Fruit fly (Drosophila melanogaster) whole organism, embryonic: ENCODE data around the gene Nup98-96.
A peak's percentile ranks its signal among the peaks of the same experiment; 100 is the strongest.

ENCODE experiments used
- Atf6 ChIP-seq: fragments of 200-800 bp; sonication (Bioruptor generic); IDR thresholded peaks from 2 replicates; pipeline ENCODE4 v1.3.6; 2022; ENCODE audit warnings: missing biosample characterization, missing genetic modification characterization
- B-H1 ChIP-seq: fragments of 200-800 bp; sonication (Bioruptor generic); IDR thresholded peaks from 3 replicates; pipeline ENCODE4 v1.3.6; 2022; ENCODE audit warnings: missing biosample characterization, missing genetic modification characterization
- CG10543 ChIP-seq: fragments of 200-800 bp; sonication (Bioruptor generic); optimal IDR thresholded peaks from 3 replicates; lab custom pipeline; 2017; ENCODE audit warnings: missing biosample characterization, mild to moderate bottlenecking, missing genetic modification characterization, moderate library complexity
- CG15073 ChIP-seq: fragments of 200-800 bp; sonication (Bioruptor generic); optimal IDR thresholded peaks from 2 replicates; lab custom pipeline; 2016; ENCODE audit warnings: missing biosample characterization, missing genetic modification characterization
- CG17186 ChIP-seq: fragments of 200-800 bp; sonication (Bioruptor generic); optimal IDR thresholded peaks from 3 replicates; lab custom pipeline; 2017; ENCODE audit warnings: missing biosample characterization, missing genetic modification reagents, missing genetic modification characterization
- CG17361 ChIP-seq: fragments of 200-800 bp; sonication (Bioruptor generic); IDR thresholded peaks from 3 replicates; pipeline ENCODE4 v1.3.6; 2022; ENCODE audit warnings: missing biosample characterization, missing genetic modification characterization
- CG18262 ChIP-seq: fragments of 200-800 bp; optimal IDR thresholded peaks from 3 replicates; lab custom pipeline; 2019; ENCODE audit warnings: missing biosample characterization, mild to moderate bottlenecking, missing genetic modification characterization, moderate library complexity
- CG1832 ChIP-seq: fragments of 200-800 bp; sonication (Bioruptor generic); optimal IDR thresholded peaks from 2 replicates; lab custom pipeline; 2017; ENCODE audit warnings: missing biosample characterization, mild to moderate bottlenecking, missing genetic modification characterization, inconsistent platforms
- CG30431 ChIP-seq: fragments of 200-800 bp; sonication (Bioruptor generic); optimal IDR thresholded peaks from 2 replicates; lab custom pipeline; 2017; ENCODE audit warnings: missing biosample characterization, missing genetic modification characterization
- CG34422 ChIP-seq: fragments of 200-800 bp; sonication (Bioruptor generic); IDR thresholded peaks from 3 replicates; pipeline ENCODE4 v1.3.6; 2022; ENCODE audit warnings: missing biosample characterization, missing genetic modification characterization
- CG3995 ChIP-seq: fragments of 200-800 bp; sonication (Bioruptor generic); optimal IDR thresholded peaks from 3 replicates; lab custom pipeline; 2016; ENCODE audit warnings: missing biosample characterization, missing genetic modification characterization
- CG4282 ChIP-seq: fragments of 200-800 bp; sonication (Bioruptor generic); optimal IDR thresholded peaks from 2 replicates; lab custom pipeline; 2016; ENCODE audit warnings: missing biosample characterization, missing genetic modification characterization
- CG4404 ChIP-seq: fragments of 200-800 bp; sonication (Bioruptor generic); IDR thresholded peaks from 2 replicates; pipeline ENCODE4 v1.3.6; 2022; ENCODE audit warnings: missing biosample characterization, missing genetic modification characterization
- CG5180 ChIP-seq: fragments of 200-800 bp; sonication (Bioruptor generic); optimal IDR thresholded peaks from 3 replicates; lab custom pipeline; 2017; ENCODE audit warnings: missing biosample characterization, missing genetic modification characterization, mild to moderate bottlenecking, moderate library complexity, missing genetic modification reagents
- CG6654 ChIP-seq: fragments of 200-800 bp; sonication (Bioruptor generic); optimal IDR thresholded peaks from 2 replicates; lab custom pipeline; 2017; ENCODE audit warnings: missing biosample characterization, mild to moderate bottlenecking, missing genetic modification characterization
- CG6813 ChIP-seq: fragments of 200-800 bp; sonication (Bioruptor generic); optimal IDR thresholded peaks from 2 replicates; lab custom pipeline; 2017; ENCODE audit warnings: missing biosample characterization, missing genetic modification characterization, mild to moderate bottlenecking, moderate library complexity, missing genetic modification reagents
- CG8290 ChIP-seq, 3 experiments: fragments of 200-800 bp; sonication (Bioruptor generic); optimal IDR thresholded peaks; 2 replicates each; lab custom pipeline; 2016 to 2019; ENCODE audit warnings: missing biosample characterization in 3 of 3, missing genetic modification characterization in 3 of 3, mild to moderate bottlenecking in 2 of 3, moderate library complexity in 1 of 3
- CTCF ChIP-seq: fragments of 200-800 bp; sonication (Bioruptor generic); optimal IDR thresholded peaks from 2 replicates; lab custom pipeline; 2017; ENCODE audit warnings: missing biosample characterization, mild to moderate bottlenecking, missing genetic modification characterization, moderate library complexity
- Chrac-16 ChIP-seq: fragments of 200-800 bp; sonication (Bioruptor generic); optimal IDR thresholded peaks from 3 replicates; lab custom pipeline; 2016; ENCODE audit warnings: missing biosample characterization, missing genetic modification characterization
- Eip74EF ChIP-seq, 2 experiments: fragments of 200-800 bp in 1 of 2; fragments of >200 bp in 1 of 2; sonication (Bioruptor generic) in 1 of 2; optimal IDR thresholded peaks; 2 replicates each; lab custom pipeline; 2017 to 2019; ENCODE audit warnings: missing biosample characterization in 2 of 2, missing genetic modification characterization in 2 of 2, mild to moderate bottlenecking in 1 of 2, moderate library complexity in 1 of 2
- Hey ChIP-seq: fragments of 200-800 bp; sonication (Bioruptor generic); optimal IDR thresholded peaks from 3 replicates; lab custom pipeline; 2018; ENCODE audit warnings: missing biosample characterization, mild to moderate bottlenecking, missing genetic modification characterization
- Hr39 ChIP-seq: fragments of >200 bp; optimal IDR thresholded peaks from 2 replicates; lab custom pipeline; 2017
- Mes4 ChIP-seq: fragments of 200-800 bp; sonication (Bioruptor generic); optimal IDR thresholded peaks from 2 replicates; lab custom pipeline; 2016; ENCODE audit warnings: missing biosample characterization, missing genetic modification characterization
- Nf-YC ChIP-seq: fragments of 200-800 bp; optimal IDR thresholded peaks from 3 replicates; lab custom pipeline; 2019; ENCODE audit warnings: missing biosample characterization, mild to moderate bottlenecking, missing genetic modification characterization, moderate library complexity
- Stat92E ChIP-seq, 3 experiments: fragments of >200 bp in 2 of 3; fragments of 200-800 bp in 1 of 3; sonication (Bioruptor generic) in 1 of 3; optimal IDR thresholded peaks; 2 replicates each; lab custom pipeline; 2017 to 2019; ENCODE audit warnings: missing biosample characterization in 3 of 3, missing genetic modification characterization in 3 of 3, mild to moderate bottlenecking in 1 of 3, moderate library complexity in 1 of 3
- Usf ChIP-seq: fragments of 200-800 bp; sonication (Bioruptor generic); optimal IDR thresholded peaks from 2 replicates; lab custom pipeline; 2017; ENCODE audit warnings: missing genotype, missing biosample characterization, missing genetic modification characterization
- Vsx1 ChIP-seq: fragments of 200-800 bp; sonication (Bioruptor generic); optimal IDR thresholded peaks from 2 replicates; lab custom pipeline; 2017; ENCODE audit warnings: missing biosample characterization, mild to moderate bottlenecking, missing genetic modification characterization, missing genetic modification reagents
- amos ChIP-seq: fragments of 200-800 bp; sonication (Bioruptor generic); IDR thresholded peaks from 2 replicates; pipeline ENCODE4 v1.3.6; 2022; ENCODE audit warnings: missing biosample characterization, missing genetic modification characterization; ENCODE audit not compliant: partially characterized antibody
- az2 ChIP-seq: fragments of 200-800 bp; sonication (Bioruptor generic); optimal IDR thresholded peaks from 3 replicates; lab custom pipeline; 2016; ENCODE audit warnings: missing biosample characterization, missing genetic modification characterization
- bab2 ChIP-seq: fragments of 200-800 bp; sonication (Bioruptor generic); optimal IDR thresholded peaks from 2 replicates; lab custom pipeline; 2016; ENCODE audit warnings: missing biosample characterization, missing genetic modification characterization
- bcd ChIP-seq: fragments of 200-800 bp; sonication (Bioruptor generic); optimal IDR thresholded peaks from 2 replicates; lab custom pipeline; 2017; ENCODE audit warnings: missing biosample characterization, mild to moderate bottlenecking, missing genetic modification characterization
- chinmo ChIP-seq: fragments of 200-800 bp; sonication (Bioruptor generic); IDR thresholded peaks from 4 replicates; pipeline ENCODE4 v1.3.6; 2022; ENCODE audit warnings: missing biosample characterization, missing genetic modification characterization; ENCODE audit not compliant: partially characterized antibody
- esg ChIP-seq: fragments of 200-800 bp; sonication (Bioruptor generic); conservative IDR thresholded peaks from 2 replicates; pipeline ENCODE4 v1.3.6; 2022; ENCODE audit warnings: missing biosample characterization, missing genetic modification characterization
- gcm2 ChIP-seq: fragments of 200-800 bp; sonication (Bioruptor generic); optimal IDR thresholded peaks from 2 replicates; lab custom pipeline; 2016; ENCODE audit warnings: missing biosample characterization, missing genetic modification characterization
- gem ChIP-seq: fragments of 200-800 bp; sonication (Bioruptor generic); optimal IDR thresholded peaks from 2 replicates; lab custom pipeline; 2019; ENCODE audit warnings: missing biosample characterization, mild to moderate bottlenecking, missing genetic modification characterization, moderate library complexity
- gsb-n ChIP-seq: fragments of 200-800 bp; sonication (Bioruptor generic); optimal IDR thresholded peaks from 3 replicates; lab custom pipeline; 2018; ENCODE audit warnings: missing biosample characterization, mild to moderate bottlenecking, missing genetic modification characterization
- hbn ChIP-seq: fragments of 200-800 bp; sonication (Bioruptor generic); IDR thresholded peaks from 2 replicates; pipeline ENCODE4 v1.3.6; 2022; ENCODE audit warnings: missing biosample characterization, missing genetic modification characterization; ENCODE audit not compliant: partially characterized antibody
- oc ChIP-seq: fragments of 200-800 bp; sonication (Bioruptor generic); optimal IDR thresholded peaks from 2 replicates; lab custom pipeline; 2018; ENCODE audit warnings: missing biosample characterization, mild to moderate bottlenecking, missing genetic modification characterization, moderate library complexity
- pb ChIP-seq: fragments of 200-800 bp; sonication (Bioruptor generic); optimal IDR thresholded peaks from 3 replicates; lab custom pipeline; 2016; ENCODE audit warnings: missing biosample characterization, missing genetic modification characterization
- pum ChIP-seq: fragments of 200-800 bp; sonication (Bioruptor generic); optimal IDR thresholded peaks from 2 replicates; lab custom pipeline; 2016; ENCODE audit warnings: missing biosample characterization, missing genetic modification characterization
- repo ChIP-seq: fragments of 200-800 bp; sonication (Bioruptor generic); optimal IDR thresholded peaks from 2 replicates; lab custom pipeline; 2016; ENCODE audit warnings: missing biosample characterization, missing genetic modification characterization
- row ChIP-seq: fragments of 200-800 bp; sonication (Bioruptor generic); IDR thresholded peaks from 3 replicates; pipeline ENCODE4 v1.3.6; 2022; ENCODE audit warnings: missing biosample characterization, missing genetic modification characterization
- scrt ChIP-seq: fragments of 200-800 bp; sonication (Bioruptor generic); optimal IDR thresholded peaks from 2 replicates; lab custom pipeline; 2018; ENCODE audit warnings: missing biosample characterization, mild to moderate bottlenecking, missing genetic modification characterization, moderate library complexity
- sob ChIP-seq: fragments of 200-800 bp; sonication (Bioruptor generic); IDR thresholded peaks from 2 replicates; pipeline ENCODE4 v1.3.6; 2022; ENCODE audit warnings: missing biosample characterization, missing genetic modification characterization
- ssp ChIP-seq: fragments of 200-800 bp; sonication (Bioruptor generic); IDR thresholded peaks from 2 replicates; pipeline ENCODE4 v1.3.6; 2022; ENCODE audit warnings: missing biosample characterization, missing genetic modification characterization
- stc ChIP-seq: fragments of 200-800 bp; sonication (Bioruptor generic); IDR thresholded peaks from 2 replicates; pipeline ENCODE4 v1.3.6; 2022; ENCODE audit warnings: missing biosample characterization, missing genetic modification characterization
- tna ChIP-seq: fragments of 200-800 bp; sonication (Bioruptor generic); IDR thresholded peaks from 2 replicates; pipeline ENCODE4 v1.3.6; 2022; ENCODE audit warnings: missing biosample characterization, missing genetic modification characterization; ENCODE audit not compliant: partially characterized antibody
- tup ChIP-seq: fragments of 200-800 bp; sonication (Bioruptor generic); optimal IDR thresholded peaks from 2 replicates; lab custom pipeline; 2016; ENCODE audit warnings: missing biosample characterization, mild to moderate bottlenecking, missing genetic modification characterization, moderate library complexity
- unpg ChIP-seq: fragments of 200-800 bp; sonication (Bioruptor generic); optimal IDR thresholded peaks from 3 replicates; lab custom pipeline; 2018; ENCODE audit warnings: missing biosample characterization, mild to moderate bottlenecking, missing genetic modification characterization, moderate library complexity
- zfh1 ChIP-seq: fragments of 200-800 bp; sonication (Bioruptor generic); IDR thresholded peaks from 3 replicates; pipeline ENCODE4 v1.3.6; 2022; ENCODE audit warnings: missing biosample characterization, missing genetic modification characterization

Gene Nup98-96

DNA sequence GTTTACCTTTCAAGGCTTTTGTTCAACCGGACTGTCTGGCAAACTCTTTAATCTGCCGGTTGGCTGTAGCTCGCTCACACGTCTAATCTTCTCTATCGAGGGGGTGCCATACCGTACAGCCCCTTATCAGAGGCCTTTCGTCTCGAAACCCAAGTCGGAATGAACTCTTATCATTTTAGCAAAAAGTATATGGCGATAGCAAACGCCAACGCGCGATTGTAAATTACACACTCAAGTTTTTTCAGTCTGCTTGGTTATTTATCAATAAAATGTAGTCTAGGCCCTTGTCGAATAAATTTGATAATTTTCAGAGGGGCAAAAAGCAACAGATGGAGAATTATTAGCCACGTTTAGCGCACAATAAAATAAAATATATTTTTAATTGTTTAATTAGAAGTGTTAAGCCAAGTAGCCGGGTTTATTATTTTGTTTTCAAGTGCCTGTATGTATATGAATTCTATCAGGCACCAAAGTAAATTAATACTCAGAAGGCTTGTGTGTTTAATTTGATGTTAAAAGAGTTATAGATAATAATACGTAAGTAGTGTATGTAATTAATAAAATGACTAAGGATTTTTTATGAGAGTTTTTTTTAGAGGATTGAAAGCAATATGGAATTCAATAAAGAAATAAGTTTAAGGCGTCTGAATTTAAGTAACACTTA, 56.4 kb downstream of the Nup98-96 start (continued):
- TF ChIP-seq CG18262 (no peak), oc (no peak), CG3995 (GFP tag; lab: Kevin White, UChicago) (no peak), CG1832 (GFP tag; lab: Kevin White, UChicago) (no peak), pb (GFP tag; lab: Kevin White, UChicago) (no peak), Nf-YC (tag; lab: Kevin White, UChicago) (no peak), repo (no peak), CG6813 (GFP tag; lab: Kevin White, UChicago) (peak; percentile 8), gem (tag; lab: Kevin White, UChicago) (no peak), bab2 (GFP tag; lab: Kevin White, UChicago) (no peak), Usf (GFP tag; lab: Kevin White, UChicago) (no peak), gsb-n (tag; lab: Kevin White, UChicago) (no peak), ssp (no peak), sob (no peak), CG5180 (GFP tag; lab: Kevin White, UChicago) (no peak), amos (GFP tag; lab: Robert Waterston, UW) (no peak; the same call in 1 of the 2 replicates), CG17361 (GFP tag; lab: Robert Waterston, UW) (no peak), gcm2 (GFP tag; lab: Kevin White, UChicago) (no peak), unpg (GFP tag; lab: Kevin White, UChicago) (no peak), Chrac-16 (GFP tag; lab: Kevin White, UChicago) (no peak), Atf6 (GFP tag; lab: Robert Waterston, UW) (0 out of 2 replicates have a peak, but pooled peaks have one; percentile 31), CG15073 (GFP tag; lab: Kevin White, UChicago) (no peak), zfh1 (GFP tag; lab: Robert Waterston, UW) (no peak), B-H1 (GFP tag; lab: Robert Waterston, UW) (no peak), chinmo (GFP tag; lab: Robert Waterston, UW) (0 out of 4 replicates have a peak, but pooled peaks have one; percentile 16), CG4282 (GFP tag; lab: Kevin White, UChicago) (no peak), Mes4 (GFP tag; lab: Kevin White, UChicago) (no peak), scrt (GFP tag; lab: Kevin White, UChicago) (no peak), row (GFP tag; lab: Robert Waterston, UW) (0 out of 3 replicates have a peak, but pooled peaks have one; percentile 16), tup (GFP tag; lab: Kevin White, UChicago) (no peak), CG8290 (GFP tag; optimal IDR thresholded peaks at IDR 0.05; lab: Kevin White, UChicago) (no peak), CG8290 (tag; optimal IDR thresholded peaks at IDR 0.05; lab: Kevin White, UChicago) (peak in 1 of 2 experiments; percentile 8), CG34422 (GFP tag; lab: Robert Waterston, UW) (no peak), CTCF (GFP tag; lab: Kevin White, UChicago) (no peak), CG30431 (GFP tag; lab: Kevin White, UChicago) (no peak), CG4404 (GFP tag; lab: Robert Waterston, UW) (no peak), Vsx1 (GFP tag; lab: Kevin White, UChicago) (peak; percentile 30), CG10543 (GFP tag; lab: Kevin White, UChicago) (peak; percentile 43), pum (GFP tag; lab: Kevin White, UChicago) (no peak), az2 (GFP tag; lab: Kevin White, UChicago) (no peak), tna (GFP tag; lab: Robert Waterston, UW) (no peak), stc (GFP tag; lab: Robert Waterston, UW) (no peak), hbn (GFP tag; lab: Robert Waterston, UW) (no peak), Hey (peak; percentile 94), Eip74EF (GFP tag; optimal IDR thresholded peaks at IDR 0.05; lab: Kevin White, UChicago) (no peak), Hr39 (no peak), esg (GFP tag; lab: Robert Waterston, UW) (no peak), Stat92E (GFP tag; optimal IDR thresholded peaks at IDR 0.05; lab: Kevin White, UChicago) (no peak), bcd (no peak), CG6654 (GFP tag; lab: Kevin White, UChicago) (no peak), CG17186 (GFP tag; lab: Kevin White, UChicago) (no peak)
